Worm (Caenorhabditis elegans) whole organism, L3 larva: ENCODE measurements around the gene coel-1.

Experiments used
- ceh-82 ChIP-seq: fragments of 150-350 bp; optimal IDR thresholded peaks from 2 replicates; lab custom pipeline; 2014; ENCODE audit warnings: missing biosample characterization, missing genetic modification characterization
- nfya-1 ChIP-seq: sonication (generic microtip); optimal IDR thresholded peaks from 2 replicates; lab custom pipeline; 2017; ENCODE audit warnings: missing genetic modification characterization, mild to moderate bottlenecking, missing compliant biosample characterization, antibody characterized with exemption, moderate library complexity; ENCODE audit not compliant: insufficient read depth
- nhr-12 ChIP-seq: fragments of 150-350 bp; optimal IDR thresholded peaks from 2 replicates; lab custom pipeline; 2014; ENCODE audit warnings: missing biosample characterization, missing genetic modification characterization
- nhr-28 ChIP-seq: fragments of 150-350 bp; optimal IDR thresholded peaks from 2 replicates; lab custom pipeline; 2014; ENCODE audit warnings: missing biosample characterization, missing genetic modification characterization
- nhr-77 ChIP-seq: fragments of 150-350 bp; optimal IDR thresholded peaks from 2 replicates; lab custom pipeline; 2014; ENCODE audit warnings: missing biosample characterization, missing genetic modification characterization
- sea-2 ChIP-seq: fragments of 150-350 bp; sonication (generic microtip); optimal IDR thresholded peaks from 4 replicates; lab custom pipeline; 2014; ENCODE audit warnings: missing biosample characterization, missing genetic modification reagents, missing genetic modification characterization

DNA sequence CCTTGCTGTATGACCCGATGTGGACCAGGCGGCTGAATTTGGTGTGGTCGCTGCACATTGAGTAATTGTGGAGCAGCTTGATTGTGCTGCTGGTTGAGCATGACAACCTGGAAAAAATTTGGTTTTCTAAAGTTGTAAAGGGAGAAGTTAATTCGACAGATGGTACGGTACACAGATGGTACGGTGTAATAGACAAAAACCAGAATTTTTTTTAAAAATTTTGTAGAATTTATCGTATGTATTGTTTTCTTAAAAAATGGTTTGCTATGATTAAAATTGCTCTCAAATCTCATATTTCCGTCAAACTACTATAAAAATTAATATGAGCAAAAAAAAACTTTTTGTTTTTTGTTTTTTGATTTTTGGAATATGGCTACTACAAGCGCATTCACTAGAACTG is 41.4 kb downstream of the coel-1 start, which contains the start of gene pqn-15:
- no peak for TF ChIP-seq nfya-1 (tag; lab: Kevin White, UChicago)
- no peak for TF ChIP-seq ceh-82 (tag; lab: Kevin White, UChicago)
- TF ChIP-seq sea-2 (GFP tag; lab: Kevin White, UChicago) = no peak
- TF ChIP-seq nhr-77 = no peak
- no peak for TF ChIP-seq nhr-12 (tag; lab: Kevin White, UChicago)
- no peak for TF ChIP-seq nhr-28 (tag; lab: Kevin White, UChicago)
